Fruit fly (Drosophila melanogaster) whole organism, embryonic: Measurements from ENCODE around the gene CG11617.

ENCODE experiments used
- Ada2b ChIP-seq: fragments of 200-800 bp; sonication (Bioruptor generic); IDR thresholded peaks from 2 replicates; pipeline ENCODE4 v1.3.6; 2022; ENCODE audit warnings: missing biosample characterization, missing genetic modification characterization
- BEAF-32 ChIP-seq: fragments of 200-800 bp; sonication (Bioruptor generic); optimal IDR thresholded peaks from 3 replicates; lab custom pipeline; 2017; ENCODE audit warnings: missing biosample characterization, missing genetic modification characterization, mild to moderate bottlenecking, moderate library complexity, missing genetic modification reagents
- BtbVII ChIP-seq: fragments of 200-800 bp; sonication (Bioruptor generic); optimal IDR thresholded peaks from 3 replicates; lab custom pipeline; 2017; ENCODE audit warnings: missing biosample characterization, mild to moderate bottlenecking, missing genetic modification characterization
- CG10209 ChIP-seq: fragments of 200-800 bp; sonication (Bioruptor generic); optimal IDR thresholded peaks from 3 replicates; lab custom pipeline; 2017; ENCODE audit warnings: missing biosample characterization, mild to moderate bottlenecking, missing genetic modification characterization, missing genetic modification reagents
- CG1024 ChIP-seq: fragments of 200-800 bp; sonication (Bioruptor generic); IDR thresholded peaks from 2 replicates; pipeline ENCODE4 v1.3.6; 2022; ENCODE audit warnings: missing biosample characterization, missing genetic modification characterization
- CG10321 ChIP-seq: fragments of 200-800 bp; sonication (Bioruptor generic); IDR thresholded peaks from 2 replicates; pipeline ENCODE4 v1.3.6; 2022; ENCODE audit warnings: missing biosample characterization, missing genetic modification characterization
- CG10959 ChIP-seq: fragments of 200-800 bp; sonication (Bioruptor generic); IDR thresholded peaks from 2 replicates; pipeline ENCODE4 v1.3.6; 2022; ENCODE audit warnings: missing biosample characterization, missing genetic modification characterization
- CG10979 ChIP-seq: fragments of 200-800 bp; sonication (Bioruptor generic); optimal IDR thresholded peaks from 2 replicates; lab custom pipeline; 2018; ENCODE audit warnings: missing biosample characterization, mild to moderate bottlenecking, missing genetic modification characterization, moderate library complexity
- CG11093 ChIP-seq: fragments of 200-800 bp; sonication (Bioruptor generic); IDR thresholded peaks from 3 replicates; pipeline ENCODE4 v1.3.6; 2022; ENCODE audit warnings: missing biosample characterization, missing genetic modification characterization
- CG12659 ChIP-seq: fragments of 200-800 bp; sonication (Bioruptor generic); optimal IDR thresholded peaks from 3 replicates; lab custom pipeline; 2017; ENCODE audit warnings: mild to moderate bottlenecking, missing biosample characterization, missing genetic modification reagents, missing genetic modification characterization
- CG12769 ChIP-seq: fragments of 200-800 bp; sonication (Bioruptor generic); optimal IDR thresholded peaks from 2 replicates; lab custom pipeline; 2019; ENCODE audit warnings: missing biosample characterization, mild to moderate bottlenecking, missing genetic modification characterization, moderate library complexity
- CG14441 ChIP-seq: fragments of 200-800 bp; sonication (Bioruptor generic); IDR thresholded peaks from 2 replicates; pipeline ENCODE4 v1.3.6; 2022; ENCODE audit warnings: missing biosample characterization, missing genetic modification characterization
- CG1832 ChIP-seq: fragments of 200-800 bp; sonication (Bioruptor generic); optimal IDR thresholded peaks from 2 replicates; lab custom pipeline; 2017; ENCODE audit warnings: missing biosample characterization, mild to moderate bottlenecking, missing genetic modification characterization, inconsistent platforms
- CG2120 ChIP-seq: fragments of 200-800 bp; sonication (Bioruptor generic); optimal IDR thresholded peaks from 3 replicates; lab custom pipeline; 2016; ENCODE audit warnings: missing biosample characterization, missing genetic modification characterization
- CG2199 ChIP-seq: fragments of 200-800 bp; sonication (Bioruptor generic); IDR thresholded peaks from 3 replicates; pipeline ENCODE4 v1.3.6; 2022; ENCODE audit warnings: missing biosample characterization, missing genetic modification characterization
- CG31441 ChIP-seq: fragments of 200-800 bp; sonication (Bioruptor generic); IDR thresholded peaks from 2 replicates; pipeline ENCODE4 v1.3.6; 2022; ENCODE audit warnings: missing biosample characterization, missing genetic modification characterization
- CG32772 ChIP-seq: fragments of 200-800 bp; sonication (Bioruptor generic); IDR thresholded peaks from 2 replicates; pipeline ENCODE4 v1.3.6; 2022; ENCODE audit warnings: missing biosample characterization, missing genetic modification characterization
- CG34422 ChIP-seq: fragments of 200-800 bp; sonication (Bioruptor generic); IDR thresholded peaks from 3 replicates; pipeline ENCODE4 v1.3.6; 2022; ENCODE audit warnings: missing biosample characterization, missing genetic modification characterization
- CG3995 ChIP-seq: fragments of 200-800 bp; sonication (Bioruptor generic); optimal IDR thresholded peaks from 3 replicates; lab custom pipeline; 2016; ENCODE audit warnings: missing biosample characterization, missing genetic modification characterization
- CG43689 ChIP-seq: fragments of 200-800 bp; sonication (Bioruptor generic); IDR thresholded peaks from 2 replicates; pipeline ENCODE4 v1.3.6; 2022; ENCODE audit warnings: missing biosample characterization, missing genetic modification characterization
- Camta ChIP-seq: fragments of 200-800 bp; sonication (Bioruptor generic); optimal IDR thresholded peaks from 2 replicates; lab custom pipeline; 2016; ENCODE audit warnings: missing biosample characterization, missing genetic modification characterization
- Chrac-16 ChIP-seq: fragments of 200-800 bp; sonication (Bioruptor generic); optimal IDR thresholded peaks from 3 replicates; lab custom pipeline; 2016; ENCODE audit warnings: missing biosample characterization, missing genetic modification characterization
- CrebB ChIP-seq: fragments of 200-800 bp; sonication (Bioruptor generic); optimal IDR thresholded peaks from 3 replicates; lab custom pipeline; 2018; ENCODE audit warnings: missing biosample characterization, mild to moderate bottlenecking, missing genetic modification characterization
- Dip3 ChIP-seq: fragments of 200-800 bp; sonication (Bioruptor generic); optimal IDR thresholded peaks from 3 replicates; lab custom pipeline; 2016; ENCODE audit warnings: missing biosample characterization, missing genetic modification characterization
- Drgx ChIP-seq: fragments of 200-800 bp; sonication (Bioruptor generic); IDR thresholded peaks from 2 replicates; pipeline ENCODE4 v1.3.6; 2022; ENCODE audit warnings: missing biosample characterization, missing genetic modification characterization
- E2f1 ChIP-seq: fragments of 200-800 bp; sonication (Bioruptor generic); IDR thresholded peaks from 2 replicates; pipeline ENCODE4 v1.3.6; 2022; ENCODE audit warnings: missing biosample characterization, missing genetic modification characterization
- HLH3B ChIP-seq: fragments of 200-800 bp; sonication (Bioruptor generic); IDR thresholded peaks from 2 replicates; pipeline ENCODE4 v1.3.6; 2022; ENCODE audit warnings: missing biosample characterization, missing genetic modification characterization
- HmgD ChIP-seq: fragments of 200-800 bp; sonication (Bioruptor generic); optimal IDR thresholded peaks from 3 replicates; lab custom pipeline; 2016; ENCODE audit warnings: missing biosample characterization, missing genetic modification characterization
- Mrtf ChIP-seq: fragments of 200-800 bp; sonication (Bioruptor generic); IDR thresholded peaks from 3 replicates; pipeline ENCODE4 v1.3.6; 2022; ENCODE audit warnings: missing biosample characterization, missing genetic modification characterization
- Ptx1 ChIP-seq: fragments of 200-800 bp; sonication (Bioruptor generic); IDR thresholded peaks from 2 replicates; pipeline ENCODE4 v1.3.6; 2022; ENCODE audit warnings: missing biosample characterization, missing genetic modification characterization
- Side ChIP-seq: fragments of 200-800 bp; sonication (Bioruptor generic); optimal IDR thresholded peaks from 2 replicates; lab custom pipeline; 2016; ENCODE audit warnings: missing biosample characterization, missing genetic modification characterization
- Six4 ChIP-seq: fragments of 200-800 bp; sonication (Bioruptor generic); optimal IDR thresholded peaks from 2 replicates; lab custom pipeline; 2016; ENCODE audit warnings: missing biosample characterization, missing genetic modification characterization
- Spps ChIP-seq: fragments of 200-800 bp; sonication (Bioruptor generic); optimal IDR thresholded peaks from 2 replicates; lab custom pipeline; 2018; ENCODE audit warnings: missing biosample characterization, mild to moderate bottlenecking, missing genetic modification characterization
- Ssrp ChIP-seq: fragments of 200-800 bp; sonication (Bioruptor generic); optimal IDR thresholded peaks from 2 replicates; lab custom pipeline; 2018; ENCODE audit warnings: missing biosample characterization, mild to moderate bottlenecking, missing genetic modification characterization, moderate library complexity
- Trl ChIP-seq, 3 experiments: fragments of >200 bp in 2 of 3; fragments of 200-800 bp in 1 of 3; sonication (Bioruptor generic) in 1 of 3; optimal IDR thresholded peaks; 2 replicates in 1 of 3; 3 replicates in 2 of 3; lab custom pipeline; 2016 to 2017; ENCODE audit warnings: missing biosample characterization in 1 of 3, missing genetic modification characterization in 1 of 3
- al ChIP-seq: fragments of 200-800 bp; sonication (Bioruptor generic); IDR thresholded peaks from 2 replicates; pipeline ENCODE4 v1.3.6; 2022; ENCODE audit warnings: missing biosample characterization, missing genetic modification characterization
- bab2 ChIP-seq: fragments of 200-800 bp; sonication (Bioruptor generic); optimal IDR thresholded peaks from 2 replicates; lab custom pipeline; 2016; ENCODE audit warnings: missing biosample characterization, missing genetic modification characterization
- caup ChIP-seq: fragments of 200-800 bp; sonication (Bioruptor generic); optimal IDR thresholded peaks from 3 replicates; lab custom pipeline; 2017; ENCODE audit warnings: missing biosample characterization, mild to moderate bottlenecking, missing genetic modification characterization, moderate library complexity; ENCODE audit not compliant: severe bottlenecking
- corto ChIP-seq: fragments of 200-800 bp; sonication (Bioruptor generic); optimal IDR thresholded peaks from 2 replicates; lab custom pipeline; 2016; ENCODE audit warnings: missing biosample characterization, mild to moderate bottlenecking, missing genetic modification characterization, moderate library complexity
- da ChIP-seq: fragments of 200-800 bp; sonication (Bioruptor generic); optimal IDR thresholded peaks from 2 replicates; lab custom pipeline; 2016; ENCODE audit warnings: missing biosample characterization, missing genetic modification characterization
- dimm ChIP-seq: fragments of 200-800 bp; sonication (Bioruptor generic); IDR thresholded peaks from 2 replicates; pipeline ENCODE4 v1.3.6; 2022; ENCODE audit warnings: missing biosample characterization, missing genetic modification characterization
- fd64A ChIP-seq: fragments of 200-800 bp; sonication (Bioruptor generic); optimal IDR thresholded peaks from 3 replicates; lab custom pipeline; 2018; ENCODE audit warnings: missing biosample characterization, mild to moderate bottlenecking, missing genetic modification characterization
- gce ChIP-seq: fragments of 200-800 bp; sonication (Bioruptor generic); IDR thresholded peaks from 3 replicates; pipeline ENCODE4 v1.3.6; 2022; ENCODE audit warnings: missing biosample characterization, missing genetic modification characterization
- kah ChIP-seq: fragments of 200-800 bp; sonication (Bioruptor generic); optimal IDR thresholded peaks from 2 replicates; lab custom pipeline; 2018; ENCODE audit warnings: missing biosample characterization, mild to moderate bottlenecking, missing genetic modification characterization
- odd ChIP-seq: fragments of 200-800 bp; sonication (Bioruptor generic); optimal IDR thresholded peaks from 2 replicates; lab custom pipeline; 2017; ENCODE audit warnings: missing biosample characterization, mild to moderate bottlenecking, missing genetic modification characterization
- otp ChIP-seq: fragments of 200-800 bp; sonication (Bioruptor generic); IDR thresholded peaks from 3 replicates; pipeline ENCODE4, ENCODE4 v1.3.6; 2022; ENCODE audit warnings: missing biosample characterization, missing genetic modification characterization
- rib ChIP-seq: fragments of 200-800 bp; sonication (Bioruptor generic); IDR thresholded peaks from 2 replicates; pipeline ENCODE4 v1.3.6; 2022; ENCODE audit warnings: missing biosample characterization, missing genetic modification characterization
- toy ChIP-seq: fragments of 200-800 bp; sonication (Bioruptor generic); IDR thresholded peaks from 2 replicates; pipeline ENCODE4 v1.3.6; 2022; ENCODE audit warnings: missing biosample characterization, missing genetic modification characterization
- vfl ChIP-seq: fragments of 200-800 bp; sonication (Bioruptor generic); optimal IDR thresholded peaks from 2 replicates; lab custom pipeline; 2016; ENCODE audit warnings: missing biosample characterization, missing genetic modification characterization
- yki ChIP-seq: fragments of >200 bp; optimal IDR thresholded peaks from 3 replicates; lab custom pipeline; 2018
- zen ChIP-seq: fragments of 200-800 bp; sonication (Bioruptor generic); optimal IDR thresholded peaks from 3 replicates; lab custom pipeline; 2018; ENCODE audit warnings: missing biosample characterization, mild to moderate bottlenecking, missing genetic modification characterization, moderate library complexity

The CG11617 gene

dm6 chr2L:250507-251215, 43.6 kb upstream of the CG11617 start, which contains the start of gene kis (continued):
- TF ChIP-seq al (GFP tag; lab: Robert Waterston, UW) (0 out of 2 replicates have a peak, but pooled peaks have one; percentile 35), CG12769 (tag; lab: Kevin White, UChicago) (peak; percentile 70), CG34422 (peak; percentile 56; the same call in 2 of the 3 replicates), CG31441 (GFP tag; lab: Robert Waterston, UW) (no peak), CG14441 (no peak), E2f1 (0 out of 2 replicates have a peak, but pooled peaks have one; percentile 14), vfl (GFP tag; lab: Kevin White, UChicago) (peak; percentile 30), dimm (GFP tag; lab: Robert Waterston, UW) (no peak), otp (GFP tag; lab: Robert Waterston, UW) (no peak), BEAF-32 (peak; percentile 98), Drgx (GFP tag; lab: Robert Waterston, UW) (peak; percentile 44; the same call in 1 of the 2 replicates), Spps (tag; lab: Kevin White, UChicago) (no peak), CG10959 (GFP tag; lab: Robert Waterston, UW) (no peak), CrebB (tag; lab: Kevin White, UChicago) (peak; percentile 43), Dip3 (peak; percentile 31), CG12659 (peak; percentile 93), CG11093 (no peak), HLH3B (GFP tag; lab: Robert Waterston, UW) (no peak; the same call in 1 of the 2 replicates), zen (peak; percentile 39), fd64A (GFP tag; lab: Kevin White, UChicago) (no peak), Trl (optimal IDR thresholded peaks at IDR 0.05; lab: Kevin White, UChicago) (peak; percentile 0 to 74), Trl (GFP tag; optimal IDR thresholded peaks at IDR 0.05; lab: Kevin White, UChicago) (peak; percentile 38), toy (GFP tag; lab: Robert Waterston, UW) (no peak), da (GFP tag; lab: Kevin White, UChicago) (no peak), rib (GFP tag; lab: Robert Waterston, UW) (no peak), Ada2b (no peak), CG1832 (GFP tag; lab: Kevin White, UChicago) (no peak), CG10209 (GFP tag; lab: Kevin White, UChicago) (peak; percentile 29), HmgD (GFP tag; lab: Kevin White, UChicago) (peak; percentile 70), BtbVII (GFP tag; lab: Kevin White, UChicago) (no peak), caup (GFP tag; lab: Kevin White, UChicago) (peak; percentile 49), CG3995 (GFP tag; lab: Kevin White, UChicago) (peak; percentile 75), Chrac-16 (GFP tag; lab: Kevin White, UChicago) (peak; percentile 3), Mrtf (GFP tag; lab: Robert Waterston, UW) (no peak), gce (no peak), CG2199 (GFP tag; lab: Robert Waterston, UW) (no peak), odd (GFP tag; lab: Kevin White, UChicago) (no peak), Ssrp (tag; lab: Kevin White, UChicago) (no peak), corto (peak; percentile 35), CG10321 (GFP tag; lab: Robert Waterston, UW) (no peak), kah (GFP tag; lab: Kevin White, UChicago) (peak; percentile 35), Camta (GFP tag; lab: Kevin White, UChicago) (peak; percentile 48), Ptx1 (GFP tag; lab: Robert Waterston, UW) (0 out of 2 replicates have a peak, but pooled peaks have one; percentile 34), bab2 (peak; percentile 30), CG10979 (tag; lab: Kevin White, UChicago) (peak; percentile 1), Six4 (GFP tag; lab: Kevin White, UChicago) (no peak), Side (GFP tag; lab: Kevin White, UChicago) (peak; percentile 34), CG2120 (GFP tag; lab: Kevin White, UChicago) (peak; percentile 67), yki (lab: Kevin White, UChicago) (no peak), CG1024 (GFP tag; lab: Robert Waterston, UW) (no peak), CG43689 (GFP tag; lab: Robert Waterston, UW) (no peak), CG32772 (GFP tag; lab: Robert Waterston, UW) (no peak)
